Worm (Caenorhabditis elegans) whole organism, L1 larva: Measurements from ENCODE around the gene col-157.

ENCODE experiments used
- C04F5.9 ChIP-seq: sonication (generic microtip); optimal IDR thresholded peaks from 2 replicates; lab custom pipeline; 2016; ENCODE audit warnings: missing genetic modification characterization, missing compliant biosample characterization
- C16A3.4 ChIP-seq: fragments of 150-350 bp; optimal IDR thresholded peaks from 2 replicates; lab custom pipeline; 2014; ENCODE audit warnings: missing biosample characterization, missing genetic modification characterization
- alr-1 ChIP-seq: fragments of 200-800 bp; sonication (Bioruptor generic); optimal IDR thresholded peaks from 2 replicates; lab custom pipeline; 2018; ENCODE audit warnings: borderline replicate concordance, mild to moderate bottlenecking, missing genetic modification characterization, missing compliant biosample characterization
- blmp-1 ChIP-seq: fragments of 150-350 bp; optimal IDR thresholded peaks from 2 replicates; lab custom pipeline; 2014; ENCODE audit warnings: missing biosample characterization, missing genetic modification characterization
- ceh-63 ChIP-seq: fragments of 200-800 bp; sonication (Bioruptor generic); optimal IDR thresholded peaks from 2 replicates; lab custom pipeline; 2018; ENCODE audit warnings: mild to moderate bottlenecking, missing genetic modification characterization, missing compliant biosample characterization
- ceh-82 ChIP-seq, 3 experiments: fragments of 150-350 bp in 1 of 3; sonication (generic microtip) in 2 of 3; optimal IDR thresholded peaks; 2 replicates each; lab custom pipeline; 2014 to 2017; ENCODE audit warnings: missing biosample characterization in 3 of 3, missing genetic modification characterization in 3 of 3
- ceh-90 ChIP-seq: sonication (generic microtip); optimal IDR thresholded peaks from 2 replicates; lab custom pipeline; 2016; ENCODE audit warnings: missing genetic modification characterization, missing compliant biosample characterization
- dsc-1 ChIP-seq: sonication (generic microtip); optimal IDR thresholded peaks from 2 replicates; lab custom pipeline; 2016; ENCODE audit warnings: mild to moderate bottlenecking, missing genetic modification characterization, missing compliant biosample characterization
- efl-3 ChIP-seq: fragments of 200-800 bp; sonication (Bioruptor generic); optimal IDR thresholded peaks from 2 replicates; lab custom pipeline; 2018; ENCODE audit warnings: mild to moderate bottlenecking, missing genetic modification characterization, missing compliant biosample characterization
- egl-13 ChIP-seq: sonication (generic microtip); optimal IDR thresholded peaks from 2 replicates; lab custom pipeline; 2016; ENCODE audit warnings: missing genotype, missing genetic modification reagents, missing genetic modification characterization, missing compliant biosample characterization
- egl-27 ChIP-seq, 2 experiments: fragments of 150-350 bp in 1 of 2; sonication (generic microtip); optimal IDR thresholded peaks; 3 replicates each; lab custom pipeline; 2017 to 2018; ENCODE audit warnings: missing biosample characterization in 2 of 2, missing genetic modification characterization in 2 of 2, missing genetic modification reagents in 2 of 2
- elt-2 ChIP-seq: sonication (generic microtip); optimal IDR thresholded peaks from 2 replicates; lab custom pipeline; 2016; ENCODE audit warnings: missing genetic modification characterization, mild to moderate bottlenecking, inconsistent platforms, missing compliant biosample characterization, missing genetic modification reagents
- elt-3 ChIP-seq, 6 experiments: fragments of 150-350 bp in 1 of 6; sonication (generic microtip); optimal IDR thresholded peaks; 2 replicates each; lab custom pipeline; 2017 to 2018; ENCODE audit warnings: missing biosample characterization in 6 of 6, missing genetic modification characterization in 6 of 6, inconsistent platforms in 1 of 6
- fkh-10 ChIP-seq: sonication (generic microtip); optimal IDR thresholded peaks from 2 replicates; lab custom pipeline; 2017; ENCODE audit warnings: missing biosample characterization, missing genetic modification reagents, missing genetic modification characterization
- fkh-4 ChIP-seq: sonication (generic microtip); optimal IDR thresholded peaks from 2 replicates; lab custom pipeline; 2016; ENCODE audit warnings: missing compliant biosample characterization, missing genetic modification characterization, borderline replicate concordance
- fkh-8 ChIP-seq: sonication (generic microtip); optimal IDR thresholded peaks from 2 replicates; lab custom pipeline; 2016; ENCODE audit warnings: mild to moderate bottlenecking, missing genetic modification characterization, missing compliant biosample characterization
- fos-1 ChIP-seq: fragments of 150-350 bp; optimal IDR thresholded peaks from 2 replicates; lab custom pipeline; 2014; ENCODE audit warnings: missing biosample characterization, missing genetic modification characterization
- grh-1 ChIP-seq: fragments of 200-800 bp; sonication (Bioruptor generic); IDR thresholded peaks from 2 replicates; pipeline ENCODE4 v1.3.6; 2022; ENCODE audit warnings: missing genetic modification reagents, missing genetic modification characterization, missing compliant biosample characterization
- hlh-4 ChIP-seq: sonication (generic microtip); optimal IDR thresholded peaks from 2 replicates; lab custom pipeline; 2016; ENCODE audit warnings: mild to moderate bottlenecking, missing genetic modification characterization, missing compliant biosample characterization
- irx-1 ChIP-seq: sonication (generic microtip); optimal IDR thresholded peaks from 2 replicates; lab custom pipeline; 2016; ENCODE audit warnings: missing genetic modification characterization, missing compliant biosample characterization
- isw-1 ChIP-seq: fragments of 200-800 bp; sonication (Bioruptor generic); IDR thresholded peaks from 2 replicates; pipeline ENCODE4 v1.3.6; 2022; ENCODE audit warnings: missing genetic modification characterization, missing compliant biosample characterization
- jun-1 ChIP-seq: fragments of 150-350 bp; optimal IDR thresholded peaks from 2 replicates; lab custom pipeline; 2014; ENCODE audit warnings: missing biosample characterization, missing genetic modification reagents, missing genetic modification characterization
- lin-13 ChIP-seq: fragments of 150-350 bp; optimal IDR thresholded peaks from 2 replicates; lab custom pipeline; 2014; ENCODE audit warnings: missing biosample characterization, missing genetic modification reagents, missing genetic modification characterization
- lin-14 ChIP-seq: fragments of 200-800 bp; sonication (Bioruptor generic); optimal IDR thresholded peaks from 2 replicates; lab custom pipeline; 2018; ENCODE audit warnings: mild to moderate bottlenecking, missing genetic modification characterization, moderate library complexity, missing compliant biosample characterization
- lin-15B ChIP-seq: fragments of 150-350 bp; sonication (generic microtip); optimal IDR thresholded peaks from 3 replicates; lab custom pipeline; 2014; ENCODE audit warnings: missing biosample characterization, missing genetic modification characterization
- lin-35 ChIP-seq, 2 experiments: fragments of 150-350 bp; optimal IDR thresholded peaks; 2 replicates each; lab custom pipeline; 2014; ENCODE audit warnings: missing biosample characterization in 2 of 2, missing genetic modification characterization in 2 of 2, missing genetic modification reagents in 2 of 2
- lsy-2 ChIP-seq, 2 experiments: fragments of 150-350 bp; optimal IDR thresholded peaks; 2 replicates each; lab custom pipeline; 2014; ENCODE audit warnings: missing biosample characterization in 2 of 2, missing genetic modification characterization in 2 of 2
- mab-9 ChIP-seq: fragments of 200-800 bp; sonication (Bioruptor generic); IDR thresholded peaks from 2 replicates; pipeline ENCODE4 v1.3.6; 2022; ENCODE audit warnings: missing genetic modification reagents, missing genetic modification characterization, missing compliant biosample characterization
- mep-1 ChIP-seq: fragments of 150-350 bp; optimal IDR thresholded peaks from 2 replicates; lab custom pipeline; 2014; ENCODE audit warnings: missing biosample characterization, missing genetic modification characterization
- nhr-20 ChIP-seq: sonication (generic microtip); optimal IDR thresholded peaks from 2 replicates; lab custom pipeline; 2016; ENCODE audit warnings: mild to moderate bottlenecking, missing genetic modification characterization, missing compliant biosample characterization
- nhr-237 ChIP-seq: fragments of 150-350 bp; optimal IDR thresholded peaks from 2 replicates; lab custom pipeline; 2014; ENCODE audit warnings: missing biosample characterization, missing genetic modification characterization
- nhr-47 ChIP-seq: sonication (generic microtip); optimal IDR thresholded peaks from 2 replicates; lab custom pipeline; 2016; ENCODE audit warnings: mild to moderate bottlenecking, missing genetic modification characterization, moderate library complexity, missing compliant biosample characterization
- nhr-76 ChIP-seq: sonication (generic microtip); optimal IDR thresholded peaks from 2 replicates; lab custom pipeline; 2017; ENCODE audit warnings: missing biosample characterization, missing genetic modification characterization
- nhr-77 ChIP-seq: fragments of 150-350 bp; optimal IDR thresholded peaks from 2 replicates; lab custom pipeline; 2014; ENCODE audit warnings: missing biosample characterization, missing genetic modification characterization
- nhr-84 ChIP-seq: sonication (generic microtip); optimal IDR thresholded peaks from 2 replicates; lab custom pipeline; 2017; ENCODE audit warnings: missing biosample characterization, missing genetic modification characterization
- nhr-85 ChIP-seq: sonication (generic microtip); peaks from one replicate; lab custom pipeline; 2016; ENCODE audit warnings: missing genetic modification characterization, inconsistent platforms, missing compliant biosample characterization
- pax-3 ChIP-seq: fragments of 200-800 bp; sonication (Bioruptor generic); optimal IDR thresholded peaks from 2 replicates; lab custom pipeline; 2018; ENCODE audit warnings: mild to moderate bottlenecking, missing genetic modification characterization, moderate library complexity, missing compliant biosample characterization
- pqm-1 ChIP-seq: sonication (generic microtip); optimal IDR thresholded peaks from 3 replicates; lab custom pipeline; 2017; ENCODE audit warnings: missing biosample characterization, missing genetic modification characterization
- rnt-1 ChIP-seq: sonication (generic microtip); optimal IDR thresholded peaks from 2 replicates; lab custom pipeline; 2016; ENCODE audit warnings: mild to moderate bottlenecking, missing genetic modification characterization, moderate library complexity, missing compliant biosample characterization
- snpc-4 ChIP-seq: fragments of 150-350 bp; optimal IDR thresholded peaks from 2 replicates; lab custom pipeline; 2014; ENCODE audit warnings: missing biosample characterization, missing genetic modification characterization
- snu-23 ChIP-seq: sonication (generic microtip); optimal IDR thresholded peaks from 2 replicates; lab custom pipeline; 2016; ENCODE audit warnings: missing genetic modification characterization, missing compliant biosample characterization
- swsn-7 ChIP-seq: sonication (generic microtip); optimal IDR thresholded peaks from 2 replicates; lab custom pipeline; 2016; ENCODE audit warnings: missing genetic modification characterization, missing compliant biosample characterization
- tbx-2 ChIP-seq: sonication (generic microtip); optimal IDR thresholded peaks from 2 replicates; lab custom pipeline; 2016; ENCODE audit warnings: missing genetic modification characterization, missing compliant biosample characterization
- tlp-1 ChIP-seq: fragments of 150-350 bp; optimal IDR thresholded peaks from 2 replicates; lab custom pipeline; 2014; ENCODE audit warnings: missing biosample characterization, missing genetic modification characterization
- unc-130 ChIP-seq: fragments of 150-350 bp; optimal IDR thresholded peaks from 2 replicates; lab custom pipeline; 2017; ENCODE audit warnings: missing biosample characterization, missing genetic modification characterization, inconsistent platforms
- unc-98 ChIP-seq: fragments of 200-800 bp; sonication (Bioruptor generic); IDR thresholded peaks from 2 replicates; pipeline ENCODE4 v1.3.6; 2022; ENCODE audit warnings: missing genetic modification characterization, missing compliant biosample characterization
- vab-15 ChIP-seq: sonication (generic microtip); optimal IDR thresholded peaks from 2 replicates; lab custom pipeline; 2017; ENCODE audit warnings: missing genotype, mild to moderate bottlenecking, missing genetic modification characterization, missing compliant biosample characterization
- xbp-1 ChIP-seq: sonication (generic microtip); optimal IDR thresholded peaks from 2 replicates; lab custom pipeline; 2016; ENCODE audit warnings: missing genetic modification characterization, missing compliant biosample characterization
- zag-1 ChIP-seq: fragments of 150-350 bp; optimal IDR thresholded peaks from 2 replicates; lab custom pipeline; 2014; ENCODE audit warnings: missing biosample characterization, missing genetic modification characterization

The col-157 gene

DNA sequence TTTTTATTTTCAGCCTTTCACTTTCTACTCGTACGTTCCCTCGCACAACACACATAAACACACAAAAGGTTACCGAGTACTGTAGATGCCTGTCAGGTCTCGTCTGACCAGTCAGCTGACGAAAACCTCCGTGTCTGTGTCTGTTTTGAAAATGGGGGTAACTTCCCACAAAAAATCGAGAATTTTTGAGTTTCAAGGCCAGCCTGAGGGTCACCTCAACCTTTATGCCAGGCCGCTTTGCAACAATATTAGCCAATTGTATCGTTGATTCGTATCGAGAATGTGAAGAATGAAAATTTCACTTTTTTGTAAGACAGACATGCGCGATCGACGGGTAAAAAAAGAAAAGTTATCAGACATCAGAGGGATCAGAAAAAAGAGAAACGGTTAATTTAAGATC lies 47.3 kb downstream of the col-157 start (continued):
- TF ChIP-seq xbp-1 (tag; lab: Kevin White, UChicago), result peak; percentile 8
- no peak for TF ChIP-seq unc-98 (GFP tag; lab: Robert Waterston, UW)
- TF ChIP-seq swsn-7 (tag; lab: Kevin White, UChicago), result peak; percentile 31
- TF ChIP-seq snpc-4, result no peak
- TF ChIP-seq nhr-77, result no peak
- TF ChIP-seq nhr-85 (tag; lab: Kevin White, UChicago), result peak; percentile 100
- TF ChIP-seq lsy-2 (tag; optimal IDR thresholded peaks at IDR 0.05; lab: Kevin White, UChicago), result peak; percentile 56 to 84
- peak; percentile 35 for TF ChIP-seq tbx-2 (tag; lab: Kevin White, UChicago)
- peak; percentile 83 for TF ChIP-seq snu-23 (GFP tag; lab: Kevin White, UChicago)
- TF ChIP-seq fkh-4 (tag; lab: Kevin White, UChicago), result no peak
- peak; percentile 55 for TF ChIP-seq lin-13 (GFP tag; lab: Kevin White, UChicago)
- TF ChIP-seq fos-1, result peak; percentile 45
- TF ChIP-seq C16A3.4, result peak; percentile 49
- TF ChIP-seq pqm-1, result no peak
- TF ChIP-seq nhr-76 (tag; lab: Kevin White, UChicago), result no peak
- peak; percentile 94 for TF ChIP-seq lin-14 (GFP tag; lab: Kevin White, UChicago)
- no peak for TF ChIP-seq nhr-84
- TF ChIP-seq mep-1 (tag; lab: Kevin White, UChicago), result peak; percentile 85
- no peak for TF ChIP-seq zag-1 (tag; lab: Kevin White, UChicago)
- TF ChIP-seq nhr-47 (tag; lab: Kevin White, UChicago), result peak; percentile 56
- TF ChIP-seq rnt-1 (tag; lab: Kevin White, UChicago), result peak; percentile 42
- peak; percentile 99 for TF ChIP-seq blmp-1 (tag; lab: Kevin White, UChicago)

ce11 chrV:11531831-11532534 lies 48.1 kb downstream of the col-157 start:
- TF ChIP-seq nhr-85 (tag; lab: Kevin White, UChicago) (peak; percentile 99), xbp-1 (tag; lab: Kevin White, UChicago) (peak; percentile 66), lin-15B (tag; lab: Kevin White, UChicago) (no peak), hlh-4 (tag; lab: Kevin White, UChicago) (no peak), jun-1 (tag; lab: Kevin White, UChicago) (peak; percentile 58), elt-2 (tag; lab: Kevin White, UChicago) (peak; percentile 74), fos-1 (peak; percentile 82), grh-1 (peak; percentile 77), elt-3 (tag; optimal IDR thresholded peaks at IDR 0.05; lab: Kevin White, UChicago) (peak in 5 of 6 experiments; percentile 23 to 82 (median 69)), lin-35 (GFP tag; optimal IDR thresholded peaks at IDR 0.05; lab: Kevin White, UChicago) (peak; percentile 53 to 78), snpc-4 (peak; percentile 36), tlp-1 (tag; lab: Kevin White, UChicago) (no peak), fkh-10 (GFP tag; lab: Kevin White, UChicago) (no peak), mab-9 (no peak), vab-15 (tag; lab: Kevin White, UChicago) (peak; percentile 52), unc-130 (tag; lab: Kevin White, UChicago) (peak; percentile 89), lin-13 (GFP tag; lab: Kevin White, UChicago) (peak; percentile 75), tbx-2 (tag; lab: Kevin White, UChicago) (peak; percentile 91), isw-1 (GFP tag; lab: Robert Waterston, UW) (no peak; the same call in 1 of the 2 replicates), egl-13 (tag; lab: Kevin White, UChicago) (no peak), alr-1 (tag; lab: Kevin White, UChicago) (no peak), C16A3.4 (peak; percentile 83), ceh-63 (GFP tag; lab: Kevin White, UChicago) (no peak), pax-3 (tag; lab: Kevin White, UChicago) (no peak), irx-1 (tag; lab: Kevin White, UChicago) (peak; percentile 54), nhr-237 (tag; lab: Kevin White, UChicago) (peak; percentile 35), snu-23 (GFP tag; lab: Kevin White, UChicago) (peak; percentile 94), fkh-8 (no peak), lsy-2 (tag; optimal IDR thresholded peaks at IDR 0.05; lab: Kevin White, UChicago) (peak; percentile 67 to 92), efl-3 (GFP tag; lab: Kevin White, UChicago) (no peak), nhr-20 (peak; percentile 97), C04F5.9 (tag; lab: Kevin White, UChicago) (peak; percentile 2), dsc-1 (tag; lab: Kevin White, UChicago) (peak; percentile 97), ceh-90 (tag; lab: Kevin White, UChicago) (no peak), nhr-84 (no peak), ceh-82 (tag; optimal IDR thresholded peaks at IDR 0.05; lab: Kevin White, UChicago) (peak in 1 of 3 experiments; percentile 50), egl-27 (tag; optimal IDR thresholded peaks at IDR 0.05; lab: Kevin White, UChicago) (peak; percentile 80 to 84)
